Worm (Caenorhabditis elegans): Measurements from ENCODE around the gene C32C4.3.

DNA sequence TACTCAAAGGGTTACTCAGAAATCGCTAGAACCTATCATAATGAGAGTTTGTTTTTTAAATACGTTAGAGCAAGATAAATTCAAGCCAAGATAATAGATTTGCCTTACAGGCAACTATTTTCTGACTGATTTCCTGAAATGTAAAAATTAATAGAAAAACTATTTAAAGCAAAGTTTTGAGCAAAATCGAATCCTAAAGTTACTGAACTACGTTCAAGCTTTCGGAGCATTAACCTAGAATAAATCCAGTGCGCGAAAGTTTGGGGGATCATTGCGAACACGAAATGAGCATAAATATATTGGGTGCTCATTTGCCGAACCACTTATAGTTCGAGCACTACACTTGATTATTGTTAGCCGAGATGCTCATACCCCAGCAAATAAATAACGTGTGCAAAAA, 24.7 kb upstream of the C32C4.3 start, which contains the start of gene ceh-22:
- TF ChIP-seq mab-5 (tag; optimal IDR thresholded peaks at IDR 0.05) (no peak), nhr-237 (tag; optimal IDR thresholded peaks at IDR 0.05) (no peak), ces-1 (GFP tag; optimal IDR thresholded peaks at IDR 0.05) (no peak), sem-2 (GFP tag; optimal IDR thresholded peaks at IDR 0.05) (no peak), lin-32 (GFP tag; optimal IDR thresholded peaks at IDR 0.05) (no peak)
